Fruit fly (Drosophila melanogaster) whole organism, embryonic: ENCODE measurements around the gene KP78b.

Experiments
- CG10267 ChIP-seq: fragments of 200-800 bp; sonication (Bioruptor generic); optimal IDR thresholded peaks from 2 replicates; lab custom pipeline; 2018; ENCODE audit warnings: missing biosample characterization, mild to moderate bottlenecking, missing genetic modification characterization, moderate library complexity
- CG11695 ChIP-seq: fragments of 200-800 bp; sonication (Bioruptor generic); IDR thresholded peaks from 3 replicates; pipeline ENCODE4 v1.3.6; 2022; ENCODE audit warnings: missing biosample characterization, missing genetic modification characterization
- CG11723 ChIP-seq: fragments of 200-800 bp; sonication (Bioruptor generic); optimal IDR thresholded peaks from 2 replicates; lab custom pipeline; 2017; ENCODE audit warnings: missing biosample characterization, mild to moderate bottlenecking, missing genetic modification characterization
- CG12942 ChIP-seq: fragments of 200-800 bp; sonication (Bioruptor generic); optimal IDR thresholded peaks from 3 replicates; lab custom pipeline; 2016; ENCODE audit warnings: missing biosample characterization, missing genetic modification characterization
- CG15479 ChIP-seq: fragments of 200-800 bp; sonication (Bioruptor generic); optimal IDR thresholded peaks from 3 replicates; lab custom pipeline; 2019; ENCODE audit warnings: missing biosample characterization, mild to moderate bottlenecking, missing genetic modification characterization, moderate library complexity
- CG17328 ChIP-seq: fragments of 200-800 bp; sonication (Bioruptor generic); IDR thresholded peaks from 2 replicates; pipeline ENCODE4 v1.3.6; 2022; ENCODE audit warnings: missing biosample characterization, missing genetic modification characterization
- CG17829 ChIP-seq: fragments of 200-800 bp; optimal IDR thresholded peaks from 2 replicates; lab custom pipeline; 2019; ENCODE audit warnings: missing biosample characterization, mild to moderate bottlenecking, missing genetic modification characterization, moderate library complexity
- CG2678 ChIP-seq: fragments of 200-800 bp; sonication (Bioruptor generic); optimal IDR thresholded peaks from 3 replicates; lab custom pipeline; 2019; ENCODE audit warnings: missing biosample characterization, mild to moderate bottlenecking, missing genetic modification characterization, moderate library complexity
- CG34422 ChIP-seq: fragments of 200-800 bp; sonication (Bioruptor generic); IDR thresholded peaks from 3 replicates; pipeline ENCODE4 v1.3.6; 2022; ENCODE audit warnings: missing biosample characterization, missing genetic modification characterization
- CG6272 ChIP-seq: fragments of 200-800 bp; sonication (Bioruptor generic); IDR thresholded peaks from 2 replicates; pipeline ENCODE4 v1.3.6; 2022; ENCODE audit warnings: missing biosample characterization, missing genetic modification characterization
- CG6791 ChIP-seq: fragments of 200-800 bp; sonication (Bioruptor generic); IDR thresholded peaks from 3 replicates; pipeline ENCODE4 v1.3.6; 2022; ENCODE audit warnings: missing biosample characterization, missing genetic modification characterization; ENCODE audit not compliant: partially characterized antibody
- CG7963 ChIP-seq: fragments of 200-800 bp; sonication (Bioruptor generic); IDR thresholded peaks from 3 replicates; pipeline ENCODE4 v1.3.6; 2022; ENCODE audit warnings: missing biosample characterization, missing genetic modification characterization; ENCODE audit not compliant: partially characterized antibody
- CG8478 ChIP-seq: fragments of >200 bp; optimal IDR thresholded peaks from 2 replicates; lab custom pipeline; 2018
- CkIIα-i1 ChIP-seq: fragments of 200-800 bp; sonication (Bioruptor generic); IDR thresholded peaks from 2 replicates; pipeline ENCODE4 v1.3.6; 2022; ENCODE audit warnings: missing biosample characterization, missing genetic modification characterization
- MESR4 ChIP-seq: fragments of 200-800 bp; sonication (Bioruptor generic); optimal IDR thresholded peaks from 2 replicates; lab custom pipeline; 2018; ENCODE audit warnings: missing biosample characterization, mild to moderate bottlenecking, missing genetic modification characterization, moderate library complexity
- Med ChIP-seq: fragments of 200-800 bp; sonication (Bioruptor generic); peaks from one replicate; lab custom pipeline; 2016; ENCODE audit warnings: missing biosample characterization, missing genetic modification characterization, mild to moderate bottlenecking, inconsistent platforms, moderate library complexity
- Stat92E ChIP-seq, 3 experiments: fragments of >200 bp in 2 of 3; fragments of 200-800 bp in 1 of 3; sonication (Bioruptor generic) in 1 of 3; optimal IDR thresholded peaks; 2 replicates each; lab custom pipeline; 2017 to 2019; ENCODE audit warnings: missing biosample characterization in 3 of 3, missing genetic modification characterization in 3 of 3, mild to moderate bottlenecking in 1 of 3, moderate library complexity in 1 of 3
- Tbp ChIP-seq: fragments of >200 bp; optimal IDR thresholded peaks from 2 replicates; lab custom pipeline; 2018; ENCODE audit warnings: missing biosample characterization, missing genetic modification characterization
- Usf ChIP-seq: fragments of 200-800 bp; sonication (Bioruptor generic); optimal IDR thresholded peaks from 2 replicates; lab custom pipeline; 2017; ENCODE audit warnings: missing genotype, missing biosample characterization, missing genetic modification characterization
- ac ChIP-seq: fragments of 200-800 bp; sonication (Bioruptor generic); optimal IDR thresholded peaks from 3 replicates; lab custom pipeline; 2017; ENCODE audit warnings: missing biosample characterization, mild to moderate bottlenecking, missing genetic modification characterization
- ci ChIP-seq: fragments of 200-800 bp; sonication (Bioruptor generic); IDR thresholded peaks from 3 replicates; pipeline ENCODE4 v1.3.6; 2022; ENCODE audit warnings: missing biosample characterization, missing genetic modification characterization
- crol ChIP-seq: fragments of 200-800 bp; sonication (Bioruptor generic); IDR thresholded peaks from 2 replicates; pipeline ENCODE4 v1.3.6; 2022; ENCODE audit warnings: missing biosample characterization, missing genetic modification characterization
- dpn ChIP-seq, 2 experiments: fragments of 200-800 bp; sonication (Bioruptor generic); optimal IDR thresholded peaks; 3 replicates each; lab custom pipeline; 2016; ENCODE audit warnings: missing biosample characterization in 2 of 2, missing genetic modification characterization in 2 of 2
- gcm ChIP-seq: fragments of 200-800 bp; sonication (Bioruptor generic); optimal IDR thresholded peaks from 2 replicates; lab custom pipeline; 2019; ENCODE audit warnings: missing biosample characterization, mild to moderate bottlenecking, missing genetic modification characterization, moderate library complexity
- gsb-n ChIP-seq: fragments of 200-800 bp; sonication (Bioruptor generic); optimal IDR thresholded peaks from 3 replicates; lab custom pipeline; 2018; ENCODE audit warnings: missing biosample characterization, mild to moderate bottlenecking, missing genetic modification characterization
- mirr ChIP-seq: fragments of 200-800 bp; sonication (Bioruptor generic); optimal IDR thresholded peaks from 3 replicates; lab custom pipeline; 2018; ENCODE audit warnings: missing biosample characterization, mild to moderate bottlenecking, missing genetic modification characterization
- nmo ChIP-seq: fragments of 200-800 bp; sonication (Bioruptor generic); optimal IDR thresholded peaks from 2 replicates; lab custom pipeline; 2018; ENCODE audit warnings: missing biosample characterization, mild to moderate bottlenecking, missing genetic modification characterization, moderate library complexity
- pan ChIP-seq, 4 experiments: fragments of >200 bp in 3 of 4; fragments of 200-800 bp in 1 of 4; sonication (Bioruptor generic) in 1 of 4; optimal IDR thresholded peaks in 3 of 4; IDR thresholded peaks in 1 of 4; 2 replicates each; pipeline versions ENCODE4 v1.3.6 to Lab custom; 2017 to 2022; ENCODE audit warnings: missing biosample characterization in 2 of 4, missing genetic modification characterization in 2 of 4, mixed read lengths in 1 of 4
- sc ChIP-seq, 3 experiments: fragments of >200 bp in 2 of 3; fragments of 200-800 bp in 1 of 3; sonication (Bioruptor generic) in 1 of 3; optimal IDR thresholded peaks; 2 replicates in 2 of 3; 3 replicates in 1 of 3; lab custom pipeline; 2017; ENCODE audit warnings: mild to moderate bottlenecking in 1 of 3, missing biosample characterization in 1 of 3, missing genetic modification characterization in 1 of 3, missing genetic modification reagents in 1 of 3
- sens ChIP-seq: fragments of 200-800 bp; sonication (Bioruptor generic); peaks from one replicate; lab custom pipeline; 2016; ENCODE audit warnings: missing biosample characterization, missing genetic modification characterization
- stc ChIP-seq: fragments of 200-800 bp; sonication (Bioruptor generic); IDR thresholded peaks from 2 replicates; pipeline ENCODE4 v1.3.6; 2022; ENCODE audit warnings: missing biosample characterization, missing genetic modification characterization
- stwl ChIP-seq: fragments of 200-800 bp; sonication (Bioruptor generic); optimal IDR thresholded peaks from 3 replicates; lab custom pipeline; 2018; ENCODE audit warnings: missing biosample characterization, mild to moderate bottlenecking, missing genetic modification characterization, moderate library complexity
- trem ChIP-seq: fragments of 200-800 bp; optimal IDR thresholded peaks from 3 replicates; lab custom pipeline; 2019; ENCODE audit warnings: missing biosample characterization, mild to moderate bottlenecking, missing genetic modification characterization, moderate library complexity
- vfl ChIP-seq: fragments of 200-800 bp; sonication (Bioruptor generic); optimal IDR thresholded peaks from 2 replicates; lab custom pipeline; 2016; ENCODE audit warnings: missing biosample characterization, missing genetic modification characterization
- wek ChIP-seq: fragments of 200-800 bp; sonication (Bioruptor generic); optimal IDR thresholded peaks from 3 replicates; lab custom pipeline; 2018; ENCODE audit warnings: missing biosample characterization, mild to moderate bottlenecking, missing genetic modification characterization, moderate library complexity
- wor ChIP-seq: fragments of 200-800 bp; sonication (Bioruptor generic); IDR thresholded peaks from 2 replicates; pipeline ENCODE4 v1.3.6; 2022; ENCODE audit warnings: missing biosample characterization, missing genetic modification characterization
- z ChIP-seq: fragments of 200-800 bp; sonication (Bioruptor generic); IDR thresholded peaks from 3 replicates; pipeline ENCODE4 v1.3.6; 2022; ENCODE audit warnings: missing biosample characterization, missing genetic modification characterization

The KP78b gene

DNA sequence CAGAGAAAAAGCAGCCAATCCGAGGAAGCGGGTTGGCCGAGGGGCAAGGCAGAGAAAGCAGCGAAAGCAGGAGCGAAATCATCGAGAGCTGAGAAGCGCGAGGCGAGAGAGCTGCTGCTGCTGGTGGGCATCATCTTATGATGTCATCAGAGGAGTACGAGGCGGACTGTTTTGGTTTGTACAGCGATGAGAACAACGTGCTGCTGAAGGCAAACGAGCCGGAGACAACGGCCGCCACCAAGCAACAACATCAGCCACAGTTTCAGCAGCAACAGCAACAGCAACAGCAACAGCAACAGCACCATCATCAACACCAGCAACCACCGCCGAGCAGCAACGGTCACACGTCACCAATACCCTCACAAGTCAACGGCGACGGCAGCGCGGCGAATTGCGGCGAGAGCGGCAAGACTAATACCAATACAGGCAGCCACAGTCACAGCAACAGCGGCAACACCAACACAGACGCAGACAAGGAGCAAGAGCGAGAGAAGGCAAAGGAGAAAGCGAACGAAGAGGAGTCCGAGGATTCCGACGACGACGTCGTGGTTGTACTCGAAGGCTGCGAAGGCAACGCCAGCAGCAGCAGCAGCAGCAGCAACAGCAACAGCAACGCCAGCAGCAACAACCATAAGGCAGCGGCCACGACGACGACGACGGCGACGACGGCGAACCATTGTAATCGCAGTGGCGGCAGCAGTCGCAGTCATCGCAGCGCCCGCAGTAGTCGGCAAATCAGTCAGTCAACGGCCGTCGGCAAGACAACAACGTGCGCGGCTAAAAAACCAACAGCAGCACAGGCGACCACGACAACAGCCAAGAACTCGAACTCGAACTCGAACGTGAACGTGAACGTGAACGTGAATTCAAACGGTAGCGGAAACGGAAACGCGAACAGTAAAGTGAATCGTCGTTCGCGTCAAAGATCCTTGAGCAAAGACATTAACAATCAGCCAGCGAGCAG is 19.4 kb upstream of the KP78b start (continued):
- TF ChIP-seq dpn (GFP tag; optimal IDR thresholded peaks at IDR 0.05; lab: Kevin White, UChicago) (peak in 1 of 2 experiments; percentile 27), CG34422 (GFP tag; lab: Robert Waterston, UW) (0 out of 3 replicates have a peak, but pooled peaks have one; percentile 27), CG6791 (peak; percentile 59; the same call in 1 of the 3 replicates), Med (GFP tag; lab: Kevin White, UChicago) (peak; percentile 89), CG12942 (no peak), wor (GFP tag; lab: Robert Waterston, UW) (no peak), CG11723 (peak; percentile 40), Usf (GFP tag; lab: Kevin White, UChicago) (no peak), pan (optimal IDR thresholded peaks at IDR 0.05; lab: Kevin White, UChicago) (no peak), pan (GFP tag; optimal IDR thresholded peaks at IDR 0.05 in 1 of 2, IDR thresholded peaks at IDR 0.05 in 1 of 2) (peak in 1 of 2 experiments; percentile 19), MESR4 (GFP tag; lab: Kevin White, UChicago) (peak; percentile 1), gcm (GFP tag; lab: Kevin White, UChicago) (peak; percentile 68), stc (GFP tag; lab: Robert Waterston, UW) (no peak), CG6272 (GFP tag; lab: Robert Waterston, UW) (0 out of 2 replicates have a peak, but pooled peaks have one; percentile 28), CkIIα-i1 (GFP tag; lab: Robert Waterston, UW) (no peak), CG17328 (GFP tag; lab: Robert Waterston, UW) (peak; percentile 51), sens (GFP tag; lab: Kevin White, UChicago) (peak; percentile 70), z (GFP tag; lab: Robert Waterston, UW) (peak; percentile 67; the same call in 2 of the 3 replicates), Stat92E (GFP tag; optimal IDR thresholded peaks at IDR 0.05; lab: Kevin White, UChicago) (peak in 1 of 3 experiments; percentile 64), CG7963 (GFP tag; lab: Robert Waterston, UW) (0 out of 3 replicates have a peak, but pooled peaks have one; percentile 44), ac (GFP tag; lab: Kevin White, UChicago) (peak; percentile 42), Tbp (GFP tag; lab: Kevin White, UChicago) (peak; percentile 53), stwl (no peak), crol (GFP tag; lab: Robert Waterston, UW) (peak; percentile 26; the same call in 1 of the 2 replicates), mirr (GFP tag; lab: Kevin White, UChicago) (no peak), wek (GFP tag; lab: Kevin White, UChicago) (peak; percentile 36), sc (optimal IDR thresholded peaks at IDR 0.05; lab: Kevin White, UChicago) (no peak), sc (GFP tag; optimal IDR thresholded peaks at IDR 0.05; lab: Kevin White, UChicago) (peak; percentile 11), CG15479 (GFP tag; lab: Kevin White, UChicago) (peak; percentile 15), CG8478 (lab: Kevin White, UChicago) (peak; percentile 94), vfl (GFP tag; lab: Kevin White, UChicago) (no peak), CG11695 (GFP tag; lab: Robert Waterston, UW) (0 out of 3 replicates have a peak, but pooled peaks have one; percentile 16), CG10267 (peak; percentile 14), nmo (GFP tag; lab: Kevin White, UChicago) (peak; percentile 14), ci (peak; percentile 73; the same call in 2 of the 3 replicates), CG17829 (tag; lab: Kevin White, UChicago) (peak; percentile 66), trem (tag; lab: Kevin White, UChicago) (peak; percentile 24), gsb-n (peak; percentile 33), CG2678 (tag; lab: Kevin White, UChicago) (no peak)
